Worm (Caenorhabditis elegans) whole organism, late embryonic: ENCODE measurements around the gene grld-1.

Experiments
- F13H6.1 ChIP-seq: sonication (generic microtip); optimal IDR thresholded peaks from 2 replicates; lab custom pipeline; 2016; ENCODE audit warnings: missing genetic modification characterization, missing compliant biosample characterization
- K02D7.2 ChIP-seq: sonication (generic microtip); optimal IDR thresholded peaks from 2 replicates; lab custom pipeline; 2017; ENCODE audit warnings: mild to moderate bottlenecking, missing genetic modification characterization, missing compliant biosample characterization
- T23F11.4 ChIP-seq: fragments of 200-800 bp; sonication (Bioruptor generic); optimal IDR thresholded peaks from 2 replicates; lab custom pipeline; 2018; ENCODE audit warnings: mild to moderate bottlenecking, missing genetic modification characterization, missing compliant biosample characterization
- Y22D7AL.16 ChIP-seq: sonication (generic microtip); optimal IDR thresholded peaks from 2 replicates; lab custom pipeline; 2016; ENCODE audit warnings: missing genetic modification characterization, missing compliant biosample characterization
- ceh-22 ChIP-seq: sonication (generic microtip); optimal IDR thresholded peaks from 2 replicates; lab custom pipeline; 2017; ENCODE audit warnings: missing biosample characterization, missing genetic modification characterization
- ceh-34 ChIP-seq: sonication (generic microtip); optimal IDR thresholded peaks from 2 replicates; lab custom pipeline; 2016; ENCODE audit warnings: mild to moderate bottlenecking, missing genetic modification characterization, missing compliant biosample characterization
- ceh-45 ChIP-seq: fragments of 200-800 bp; sonication (Bioruptor generic); IDR thresholded peaks from 2 replicates; pipeline ENCODE4 v1.3.6; 2022; ENCODE audit warnings: missing genetic modification reagents, missing genetic modification characterization, missing compliant biosample characterization
- fkh-10 ChIP-seq: fragments of 150-350 bp; optimal IDR thresholded peaks from 2 replicates; lab custom pipeline; 2014; ENCODE audit warnings: missing biosample characterization, missing genetic modification reagents, missing genetic modification characterization
- fkh-6 ChIP-seq: sonication (generic microtip); optimal IDR thresholded peaks from 2 replicates; lab custom pipeline; 2016; ENCODE audit warnings: missing genetic modification characterization, missing compliant biosample characterization
- odd-2 ChIP-seq: sonication (generic microtip); optimal IDR thresholded peaks from 2 replicates; lab custom pipeline; 2017; ENCODE audit warnings: antibody characterized with exemption, mild to moderate bottlenecking, missing genetic modification characterization, missing compliant biosample characterization
- pax-1 ChIP-seq: fragments of 150-350 bp; optimal IDR thresholded peaks from 2 replicates; lab custom pipeline; 2014; ENCODE audit warnings: missing biosample characterization, missing genetic modification characterization
- rnt-1 ChIP-seq: sonication (generic microtip); optimal IDR thresholded peaks from 2 replicates; lab custom pipeline; 2016; ENCODE audit warnings: missing genetic modification characterization, missing compliant biosample characterization
- tbx-2 ChIP-seq: sonication (generic microtip); optimal IDR thresholded peaks from 2 replicates; lab custom pipeline; 2016; ENCODE audit warnings: missing genetic modification characterization, missing compliant biosample characterization
- unc-55 ChIP-seq: sonication (generic microtip); optimal IDR thresholded peaks from 2 replicates; lab custom pipeline; 2017; ENCODE audit warnings: missing biosample characterization, missing genetic modification reagents, missing genetic modification characterization

The grld-1 gene

DNA sequence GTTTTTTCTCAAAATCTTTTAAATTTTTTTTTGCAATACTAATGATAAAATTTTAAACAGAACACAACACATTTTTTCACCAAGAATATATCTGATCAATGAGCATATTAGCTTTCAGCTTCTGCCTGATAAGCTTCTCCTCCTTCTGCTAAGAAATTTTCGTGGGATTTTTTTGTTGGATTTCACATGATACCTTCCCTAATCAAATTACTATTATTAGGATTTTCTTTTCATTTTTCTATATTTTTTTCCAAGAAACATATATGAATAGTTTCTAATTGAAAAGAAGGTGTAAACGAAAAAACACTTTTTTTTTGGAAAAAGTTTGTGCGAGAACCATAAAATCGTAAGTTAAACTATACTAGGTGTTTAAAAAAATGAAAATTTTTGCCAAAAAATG is 52.6 kb downstream of the grld-1 start:
- TF ChIP-seq unc-55 (GFP tag; lab: Kevin White, UChicago): no peak
- no peak for TF ChIP-seq ceh-34 (tag; lab: Kevin White, UChicago)
- no peak for TF ChIP-seq fkh-6 (tag; lab: Kevin White, UChicago)
- no peak for TF ChIP-seq K02D7.2 (tag; lab: Kevin White, UChicago)
- TF ChIP-seq Y22D7AL.16: no peak
- TF ChIP-seq odd-2 (tag; lab: Kevin White, UChicago): no peak
- no peak for TF ChIP-seq F13H6.1
- no peak for TF ChIP-seq fkh-10 (GFP tag; lab: Kevin White, UChicago)
- no peak for TF ChIP-seq ceh-45
- TF ChIP-seq pax-1 (tag; lab: Kevin White, UChicago): no peak
- TF ChIP-seq rnt-1 (tag; lab: Kevin White, UChicago): no peak
- no peak for TF ChIP-seq ceh-22 (tag; lab: Kevin White, UChicago)
- TF ChIP-seq tbx-2 (tag; lab: Kevin White, UChicago): no peak
- TF ChIP-seq T23F11.4 (GFP tag; lab: Kevin White, UChicago): no peak
